Worm (Caenorhabditis elegans): ENCODE data around the gene dcaf-13.

DNA sequence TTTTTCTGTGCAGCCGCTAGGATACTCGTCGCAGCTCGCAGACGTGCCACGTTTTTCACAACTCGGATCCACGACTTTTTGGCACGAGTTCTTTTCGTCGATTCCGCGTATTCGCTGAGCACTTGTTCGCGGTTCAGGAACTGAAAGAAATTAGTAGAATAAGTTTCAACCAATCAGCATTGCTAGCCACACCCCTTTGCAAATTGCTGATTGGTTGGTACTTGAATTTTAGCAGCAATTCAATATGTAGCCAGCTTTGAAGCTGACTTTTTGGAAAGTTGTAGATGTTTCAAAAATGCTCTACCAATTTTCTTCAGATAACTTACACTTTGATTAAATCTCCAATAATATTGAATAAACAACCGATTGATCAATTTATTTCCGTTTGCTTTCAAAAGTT lies 16.6 kb upstream of the dcaf-13 start:
- TF ChIP-seq flt-1 (GFP tag; IDR thresholded peaks at IDR 0.05) (no peak), pes-1 (GFP tag; IDR thresholded peaks at IDR 0.05) (no peak), tbx-37 (GFP tag; conservative IDR thresholded peaks at IDR 0.05) (no peak), tra-4 (tag; optimal IDR thresholded peaks at IDR 0.05) (no peak), F13C5.2 (tag; optimal IDR thresholded peaks at IDR 0.05) (no peak), ama-1 (optimal IDR thresholded peaks at IDR 0.05) (no peak), aly-1 (tag; optimal IDR thresholded peaks at IDR 0.05) (no peak), ceh-13 (GFP tag; optimal IDR thresholded peaks at IDR 0.05) (no peak), B0310.2 (tag; optimal IDR thresholded peaks at IDR 0.05) (no peak), sea-1 (GFP tag; conservative IDR thresholded peaks at IDR 0.05) (no peak), scrt-1 (GFP tag; IDR thresholded peaks at IDR 0.05) (no peak), ceh-36 (tag; optimal IDR thresholded peaks at IDR 0.05) (no peak), ets-7 (tag; optimal IDR thresholded peaks at IDR 0.05) (no peak)

All from whole organism, early embryonic.